Fruit fly (Drosophila melanogaster) whole organism, embryonic: ENCODE measurements around the gene Elp5.

Source experiments
- Atf3 ChIP-seq: fragments of 200-800 bp; sonication (Bioruptor generic); optimal IDR thresholded peaks from 3 replicates; lab custom pipeline; 2016; ENCODE audit warnings: missing biosample characterization, missing genetic modification characterization
- CG11560 ChIP-seq: fragments of 200-800 bp; sonication (Bioruptor generic); IDR thresholded peaks from 3 replicates; pipeline ENCODE4 v1.3.6; 2022; ENCODE audit warnings: missing biosample characterization, missing genetic modification characterization
- CG13624 ChIP-seq: fragments of 200-800 bp; sonication (Bioruptor generic); optimal IDR thresholded peaks from 2 replicates; lab custom pipeline; 2016; ENCODE audit warnings: missing biosample characterization, missing genetic modification characterization
- CG13775 ChIP-seq: fragments of 200-800 bp; sonication (Bioruptor generic); optimal IDR thresholded peaks from 3 replicates; lab custom pipeline; 2017; ENCODE audit warnings: missing biosample characterization, mild to moderate bottlenecking, missing genetic modification characterization
- CG14014 ChIP-seq: fragments of 200-800 bp; sonication (Bioruptor generic); IDR thresholded peaks from 2 replicates; pipeline ENCODE4 v1.3.6; 2022; ENCODE audit warnings: missing biosample characterization, missing genetic modification characterization
- CG15073 ChIP-seq: fragments of 200-800 bp; sonication (Bioruptor generic); optimal IDR thresholded peaks from 2 replicates; lab custom pipeline; 2016; ENCODE audit warnings: missing biosample characterization, missing genetic modification characterization
- CG17186 ChIP-seq: fragments of 200-800 bp; sonication (Bioruptor generic); optimal IDR thresholded peaks from 3 replicates; lab custom pipeline; 2017; ENCODE audit warnings: missing biosample characterization, missing genetic modification reagents, missing genetic modification characterization
- CG17328 ChIP-seq: fragments of 200-800 bp; sonication (Bioruptor generic); IDR thresholded peaks from 2 replicates; pipeline ENCODE4 v1.3.6; 2022; ENCODE audit warnings: missing biosample characterization, missing genetic modification characterization
- CG17612 ChIP-seq: fragments of 200-800 bp; sonication (Bioruptor generic); IDR thresholded peaks from 2 replicates; pipeline ENCODE4 v1.3.6; 2022; ENCODE audit warnings: missing biosample characterization, missing genetic modification characterization
- CG18599 ChIP-seq: fragments of 200-800 bp; sonication (Bioruptor generic); optimal IDR thresholded peaks from 3 replicates; lab custom pipeline; 2017; ENCODE audit warnings: missing biosample characterization, missing genetic modification characterization, mild to moderate bottlenecking, moderate library complexity, missing genetic modification reagents
- CG2889 ChIP-seq: fragments of 200-800 bp; sonication (Bioruptor generic); IDR thresholded peaks from 3 replicates; pipeline ENCODE4 v1.3.6; 2022; ENCODE audit warnings: missing biosample characterization, missing genetic modification characterization
- CG34422 ChIP-seq: fragments of 200-800 bp; sonication (Bioruptor generic); IDR thresholded peaks from 3 replicates; pipeline ENCODE4 v1.3.6; 2022; ENCODE audit warnings: missing biosample characterization, missing genetic modification characterization
- CG3995 ChIP-seq: fragments of 200-800 bp; sonication (Bioruptor generic); optimal IDR thresholded peaks from 3 replicates; lab custom pipeline; 2016; ENCODE audit warnings: missing biosample characterization, missing genetic modification characterization
- CG4360 ChIP-seq: fragments of 200-800 bp; sonication (Bioruptor generic); IDR thresholded peaks from 2 replicates; pipeline ENCODE4 v1.3.6; 2022; ENCODE audit warnings: missing biosample characterization, missing genetic modification characterization
- CG4854 ChIP-seq: fragments of 200-800 bp; sonication (Bioruptor generic); optimal IDR thresholded peaks from 2 replicates; lab custom pipeline; 2016; ENCODE audit warnings: missing biosample characterization, missing genetic modification characterization, inconsistent platforms
- CG6689 ChIP-seq: fragments of 200-800 bp; sonication (Bioruptor generic); IDR thresholded peaks from 2 replicates; pipeline ENCODE4 v1.3.6; 2022; ENCODE audit warnings: missing biosample characterization, missing genetic modification characterization
- CG6791 ChIP-seq: fragments of 200-800 bp; sonication (Bioruptor generic); IDR thresholded peaks from 3 replicates; pipeline ENCODE4 v1.3.6; 2022; ENCODE audit warnings: missing biosample characterization, missing genetic modification characterization; ENCODE audit not compliant: partially characterized antibody
- CG7745 ChIP-seq: fragments of 200-800 bp; sonication (Bioruptor generic); optimal IDR thresholded peaks from 2 replicates; lab custom pipeline; 2018; ENCODE audit warnings: missing biosample characterization, mild to moderate bottlenecking, missing genetic modification characterization, moderate library complexity
- CG7839 ChIP-seq: fragments of 200-800 bp; sonication (Bioruptor generic); optimal IDR thresholded peaks from 3 replicates; lab custom pipeline; 2018; ENCODE audit warnings: missing biosample characterization, mild to moderate bottlenecking, missing genetic modification characterization, moderate library complexity
- CG8765 ChIP-seq: fragments of 200-800 bp; sonication (Bioruptor generic); IDR thresholded peaks from 2 replicates; pipeline ENCODE4 v1.3.6; 2022; ENCODE audit warnings: missing biosample characterization, missing genetic modification characterization
- CG9727 ChIP-seq: fragments of 200-800 bp; sonication (Bioruptor generic); optimal IDR thresholded peaks from 3 replicates; lab custom pipeline; 2017; ENCODE audit warnings: missing biosample characterization, mild to moderate bottlenecking, missing genetic modification characterization
- Doc2 ChIP-seq: fragments of 200-800 bp; sonication (Bioruptor generic); IDR thresholded peaks from 2 replicates; pipeline ENCODE4 v1.3.6; 2022; ENCODE audit warnings: missing biosample characterization, missing genetic modification characterization
- Drgx ChIP-seq: fragments of 200-800 bp; sonication (Bioruptor generic); IDR thresholded peaks from 2 replicates; pipeline ENCODE4 v1.3.6; 2022; ENCODE audit warnings: missing biosample characterization, missing genetic modification characterization
- E2f1 ChIP-seq: fragments of 200-800 bp; sonication (Bioruptor generic); IDR thresholded peaks from 2 replicates; pipeline ENCODE4 v1.3.6; 2022; ENCODE audit warnings: missing biosample characterization, missing genetic modification characterization
- ERR ChIP-seq: fragments of 200-800 bp; sonication (Bioruptor generic); optimal IDR thresholded peaks from 2 replicates; lab custom pipeline; 2016; ENCODE audit warnings: missing biosample characterization, missing genetic modification characterization
- HLHmδ ChIP-seq: fragments of 200-800 bp; sonication (Bioruptor generic); optimal IDR thresholded peaks from 2 replicates; lab custom pipeline; 2018; ENCODE audit warnings: missing biosample characterization, mild to moderate bottlenecking, missing genetic modification characterization, moderate library complexity
- MESR4 ChIP-seq: fragments of 200-800 bp; sonication (Bioruptor generic); optimal IDR thresholded peaks from 2 replicates; lab custom pipeline; 2018; ENCODE audit warnings: missing biosample characterization, mild to moderate bottlenecking, missing genetic modification characterization, moderate library complexity
- NfI ChIP-seq: fragments of 200-800 bp; sonication (Bioruptor generic); optimal IDR thresholded peaks from 3 replicates; lab custom pipeline; 2018; ENCODE audit warnings: missing biosample characterization, mild to moderate bottlenecking, missing genetic modification characterization, moderate library complexity
- Oaz ChIP-seq: fragments of 200-800 bp; sonication (Bioruptor generic); IDR thresholded peaks from 2 replicates; pipeline ENCODE4 v1.3.6; 2022; ENCODE audit warnings: missing biosample characterization, missing genetic modification characterization
- Opbp ChIP-seq: fragments of 200-800 bp; sonication (Bioruptor generic); IDR thresholded peaks from 3 replicates; pipeline ENCODE4 v1.3.6; 2022; ENCODE audit warnings: missing biosample characterization, missing genetic modification characterization; ENCODE audit not compliant: partially characterized antibody
- Ssrp ChIP-seq: fragments of 200-800 bp; sonication (Bioruptor generic); optimal IDR thresholded peaks from 2 replicates; lab custom pipeline; 2018; ENCODE audit warnings: missing biosample characterization, mild to moderate bottlenecking, missing genetic modification characterization, moderate library complexity
- Stat92E ChIP-seq, 3 experiments: fragments of >200 bp in 2 of 3; fragments of 200-800 bp in 1 of 3; sonication (Bioruptor generic) in 1 of 3; optimal IDR thresholded peaks; 2 replicates each; lab custom pipeline; 2017 to 2019; ENCODE audit warnings: missing biosample characterization in 3 of 3, missing genetic modification characterization in 3 of 3, mild to moderate bottlenecking in 1 of 3, moderate library complexity in 1 of 3
- Tbp ChIP-seq: fragments of >200 bp; optimal IDR thresholded peaks from 2 replicates; lab custom pipeline; 2018; ENCODE audit warnings: missing biosample characterization, missing genetic modification characterization
- ap ChIP-seq: fragments of 200-800 bp; sonication (Bioruptor generic); IDR thresholded peaks from 2 replicates; pipeline ENCODE4 v1.3.6; 2022; ENCODE audit warnings: missing biosample characterization, missing genetic modification characterization
- crol ChIP-seq: fragments of 200-800 bp; sonication (Bioruptor generic); IDR thresholded peaks from 2 replicates; pipeline ENCODE4 v1.3.6; 2022; ENCODE audit warnings: missing biosample characterization, missing genetic modification characterization
- ewg ChIP-seq: fragments of 200-800 bp; sonication (Bioruptor generic); optimal IDR thresholded peaks from 3 replicates; lab custom pipeline; 2017; ENCODE audit warnings: mild to moderate bottlenecking, missing biosample characterization, missing genetic modification reagents, missing genetic modification characterization
- exex ChIP-seq: fragments of 200-800 bp; sonication (Bioruptor generic); optimal IDR thresholded peaks from 4 replicates; lab custom pipeline; 2018; ENCODE audit warnings: missing biosample characterization, mild to moderate bottlenecking, missing genetic modification characterization, moderate library complexity
- eyg ChIP-seq: fragments of 200-800 bp; sonication (Bioruptor generic); optimal IDR thresholded peaks from 3 replicates; lab custom pipeline; 2016; ENCODE audit warnings: missing biosample characterization, missing genetic modification characterization
- fd96Cb ChIP-seq: fragments of 200-800 bp; sonication (Bioruptor generic); optimal IDR thresholded peaks from 2 replicates; lab custom pipeline; 2018; ENCODE audit warnings: missing biosample characterization, mild to moderate bottlenecking, missing genetic modification characterization, moderate library complexity
- gro ChIP-seq: fragments of 200-800 bp; sonication (Bioruptor generic); optimal IDR thresholded peaks from 2 replicates; lab custom pipeline; 2016; ENCODE audit warnings: missing biosample characterization, missing genetic modification characterization
- gt ChIP-seq: fragments of 200-800 bp; sonication (Bioruptor generic); IDR thresholded peaks from 2 replicates; pipeline ENCODE4 v1.3.6; 2022; ENCODE audit warnings: missing biosample characterization, missing genetic modification characterization
- ham ChIP-seq: fragments of 200-800 bp; sonication (Bioruptor generic); IDR thresholded peaks from 2 replicates; pipeline ENCODE4 v1.3.6; 2022; ENCODE audit warnings: missing biosample characterization, missing genetic modification characterization
- her ChIP-seq: fragments of 200-800 bp; sonication (Bioruptor generic); optimal IDR thresholded peaks from 2 replicates; lab custom pipeline; 2016; ENCODE audit warnings: missing biosample characterization, missing genetic modification characterization
- pb ChIP-seq: fragments of 200-800 bp; sonication (Bioruptor generic); optimal IDR thresholded peaks from 3 replicates; lab custom pipeline; 2016; ENCODE audit warnings: missing biosample characterization, missing genetic modification characterization
- pho ChIP-seq: fragments of 200-800 bp; sonication (Bioruptor generic); optimal IDR thresholded peaks from 2 replicates; lab custom pipeline; 2016; ENCODE audit warnings: missing biosample characterization, missing genetic modification characterization
- repo ChIP-seq: fragments of 200-800 bp; sonication (Bioruptor generic); optimal IDR thresholded peaks from 2 replicates; lab custom pipeline; 2016; ENCODE audit warnings: missing biosample characterization, missing genetic modification characterization
- slou ChIP-seq: fragments of 200-800 bp; sonication (Bioruptor generic); optimal IDR thresholded peaks from 3 replicates; lab custom pipeline; 2016; ENCODE audit warnings: missing biosample characterization, missing genetic modification characterization
- tx ChIP-seq: fragments of 200-800 bp; sonication (Bioruptor generic); optimal IDR thresholded peaks from 2 replicates; lab custom pipeline; 2016; ENCODE audit warnings: missing biosample characterization, missing genetic modification characterization
- z ChIP-seq: fragments of 200-800 bp; sonication (Bioruptor generic); IDR thresholded peaks from 3 replicates; pipeline ENCODE4 v1.3.6; 2022; ENCODE audit warnings: missing biosample characterization, missing genetic modification characterization
- zen2 ChIP-seq: fragments of 200-800 bp; sonication (Bioruptor generic); IDR thresholded peaks from 3 replicates; pipeline ENCODE4 v1.3.6; 2022; ENCODE audit warnings: missing biosample characterization, missing genetic modification characterization; ENCODE audit not compliant: partially characterized antibody

Gene Elp5

dm6 chr3L:2265692-2266444, 8.6 kb downstream of the Elp5 start, which contains the start of the genes ecd and CG13806 (continued):
- TF ChIP-seq ap (GFP tag; lab: Robert Waterston, UW), result no peak
- peak; percentile 25 for TF ChIP-seq ERR (GFP tag; lab: Kevin White, UChicago)
- TF ChIP-seq NfI (GFP tag; lab: Kevin White, UChicago), result peak; percentile 21
- TF ChIP-seq pho (GFP tag; lab: Kevin White, UChicago), result peak; percentile 39
- no peak for TF ChIP-seq Ssrp (tag; lab: Kevin White, UChicago)
- TF ChIP-seq CG17328 (GFP tag; lab: Robert Waterston, UW), result no peak
- no peak for TF ChIP-seq Doc2 (GFP tag; lab: Robert Waterston, UW)
- TF ChIP-seq Stat92E (GFP tag; optimal IDR thresholded peaks at IDR 0.05; lab: Kevin White, UChicago), result no peak
- TF ChIP-seq CG13624 (GFP tag; lab: Kevin White, UChicago), result peak; percentile 65
- TF ChIP-seq CG9727, result no peak
- no peak for TF ChIP-seq pb (GFP tag; lab: Kevin White, UChicago)
- TF ChIP-seq CG14014 (GFP tag; lab: Robert Waterston, UW), result peak; percentile 32; the same call in 1 of the 2 replicates
- TF ChIP-seq Opbp (GFP tag; lab: Robert Waterston, UW), result peak; percentile 98
- no peak for TF ChIP-seq E2f1 (GFP tag; lab: Robert Waterston, UW)
- TF ChIP-seq crol, result no peak
- no peak for TF ChIP-seq gro
- TF ChIP-seq repo, result peak; percentile 38
- 0 out of 3 replicates have a peak, but pooled peaks have one; percentile 21 for TF ChIP-seq CG11560 (tag; lab: Robert Waterston, UW)
- TF ChIP-seq CG7839, result peak; percentile 40
- TF ChIP-seq CG6689, result no peak
- no peak for TF ChIP-seq CG7745 (tag; lab: Kevin White, UChicago)
- TF ChIP-seq HLHmδ (GFP tag; lab: Kevin White, UChicago), result peak; percentile 33
- no peak for TF ChIP-seq ham (GFP tag; lab: Robert Waterston, UW)
- no peak for TF ChIP-seq CG15073 (GFP tag; lab: Kevin White, UChicago)
- TF ChIP-seq Drgx (GFP tag; lab: Robert Waterston, UW), result no peak
- no peak for TF ChIP-seq gt (GFP tag; lab: Robert Waterston, UW)
- peak; percentile 97 for TF ChIP-seq CG6791 (GFP tag; lab: Robert Waterston, UW)
- TF ChIP-seq Tbp, result no peak
- TF ChIP-seq exex (tag; lab: Kevin White, UChicago), result no peak
- no peak for TF ChIP-seq eyg (GFP tag; lab: Kevin White, UChicago)
- peak; percentile 45; the same call in 2 of the 3 replicates for TF ChIP-seq CG34422 (GFP tag; lab: Robert Waterston, UW)
- no peak for TF ChIP-seq fd96Cb
- peak; percentile 15 for TF ChIP-seq ewg (GFP tag; lab: Kevin White, UChicago)
- TF ChIP-seq CG13775 (GFP tag; lab: Kevin White, UChicago), result peak; percentile 2
- no peak for TF ChIP-seq Oaz (GFP tag; lab: Robert Waterston, UW)
- peak; percentile 26 for TF ChIP-seq tx (GFP tag; lab: Kevin White, UChicago)
- peak; percentile 87 for TF ChIP-seq zen2
- no peak for TF ChIP-seq z (GFP tag; lab: Robert Waterston, UW)
- TF ChIP-seq CG4360 (GFP tag; lab: Robert Waterston, UW), result no peak
- no peak for TF ChIP-seq Atf3 (GFP tag; lab: Kevin White, UChicago)
- TF ChIP-seq MESR4 (GFP tag; lab: Kevin White, UChicago), result peak; percentile 85
- TF ChIP-seq CG17186 (GFP tag; lab: Kevin White, UChicago), result peak; percentile 80
- no peak for TF ChIP-seq CG2889
- TF ChIP-seq CG17612 (GFP tag; lab: Robert Waterston, UW), result no peak
- TF ChIP-seq CG18599 (GFP tag; lab: Kevin White, UChicago), result no peak
- TF ChIP-seq CG4854 (GFP tag; lab: Kevin White, UChicago), result no peak
- no peak; the same call in 1 of the 2 replicates for TF ChIP-seq CG8765
- peak; percentile 55 for TF ChIP-seq CG3995 (GFP tag; lab: Kevin White, UChicago)
- no peak for TF ChIP-seq slou (GFP tag; lab: Kevin White, UChicago)
- TF ChIP-seq her (GFP tag; lab: Kevin White, UChicago), result peak; percentile 63
